Fruit fly (Drosophila melanogaster) whole organism: ENCODE data around the gene RhoL.

Experiments used
- CG8478 ChIP-seq: fragments of >200 bp; optimal IDR thresholded peaks from 2 replicates; lab custom pipeline; 2018; ENCODE audit warnings: inconsistent platforms
- Dll ChIP-seq: fragments of >200 bp; optimal IDR thresholded peaks from 2 replicates; lab custom pipeline; 2017
- EcR ChIP-seq, 2 experiments: fragments of >200 bp; optimal IDR thresholded peaks; 2 replicates each; lab custom pipeline; 2017; ENCODE audit warnings: missing biosample characterization in 2 of 2, missing genetic modification characterization in 2 of 2, missing genetic modification reagents in 2 of 2
- pan ChIP-seq: fragments of >200 bp; optimal IDR thresholded peaks from 2 replicates; lab custom pipeline; 2017
- psq ChIP-seq: fragments of >200 bp; optimal IDR thresholded peaks from 2 replicates; lab custom pipeline; 2017
- usp ChIP-seq: fragments of >200 bp; optimal IDR thresholded peaks from 2 replicates; lab custom pipeline; 2017; ENCODE audit warnings: missing biosample characterization, missing genetic modification characterization, mixed read lengths

Gene RhoL

dm6 chr3R:9532437-9533180 lies 30.2 kb upstream of the RhoL start, which contains the start of gene by:
Gene by, minus strand, starts transcription at chr3R:9533011.
- TF ChIP-seq psq (lab: Kevin White, UChicago) = no peak
- TF ChIP-seq pan = no peak
- TF ChIP-seq CG8478 (lab: Kevin White, UChicago) = no peak
- no peak for TF ChIP-seq usp (GFP tag; lab: Kevin White, UChicago)
- TF ChIP-seq Dll (lab: Kevin White, UChicago) = peak; percentile 73
- TF ChIP-seq EcR (GFP tag; optimal IDR thresholded peaks at IDR 0.05; lab: Kevin White, UChicago) = no peak

dm6 chr3R:9529913-9530312 lies 27.5 kb upstream of the RhoL start:
- TF ChIP-seq EcR (GFP tag; optimal IDR thresholded peaks at IDR 0.05; lab: Kevin White, UChicago) (no peak), Dll (lab: Kevin White, UChicago) (no peak), psq (lab: Kevin White, UChicago) (no peak), usp (GFP tag; lab: Kevin White, UChicago) (no peak), pan (no peak), CG8478 (lab: Kevin White, UChicago) (no peak)

dm6 chr3R:9529387-9529897 lies 27.1 kb upstream of the RhoL start:
- TF ChIP-seq CG8478 (lab: Kevin White, UChicago) (no peak), usp (GFP tag; lab: Kevin White, UChicago) (no peak), pan (no peak), Dll (lab: Kevin White, UChicago) (no peak), EcR (GFP tag; optimal IDR thresholded peaks at IDR 0.05; lab: Kevin White, UChicago) (no peak), psq (lab: Kevin White, UChicago) (no peak)

dm6 chr3R:9527907-9528842 lies 25.8 kb upstream of the RhoL start:
- TF ChIP-seq usp (GFP tag; lab: Kevin White, UChicago) = no peak
- TF ChIP-seq Dll (lab: Kevin White, UChicago) = no peak
- TF ChIP-seq psq (lab: Kevin White, UChicago) = no peak
- TF ChIP-seq EcR (GFP tag; optimal IDR thresholded peaks at IDR 0.05; lab: Kevin White, UChicago) = no peak
- no peak for TF ChIP-seq CG8478 (lab: Kevin White, UChicago)
- no peak for TF ChIP-seq pan

- no peak for TF ChIP-seq Dll (lab: Kevin White, UChicago)
- TF ChIP-seq psq (lab: Kevin White, UChicago) = no peak
- TF ChIP-seq usp (GFP tag; lab: Kevin White, UChicago) = no peak
- no peak for TF ChIP-seq EcR (GFP tag; optimal IDR thresholded peaks at IDR 0.05; lab: Kevin White, UChicago)
- TF ChIP-seq CG8478 (lab: Kevin White, UChicago) = no peak
- TF ChIP-seq pan = no peak
Observed at dm6 chr3R:9516400-9516852, 14.0 kb upstream of the RhoL start.

dm6 chr3R:9515860-9516344 lies 13.5 kb upstream of the RhoL start, which contains the start of the genes mRpL47, CG8176 and Kdm3:
Gene mRpL47, minus strand, starts transcription at chr3R:9515908.
Gene CG8176, plus strand, starts transcription at chr3R:9516007.
Gene Kdm3, plus strand, starts transcription at chr3R:9516007.
- TF ChIP-seq Dll (lab: Kevin White, UChicago) (no peak), EcR (GFP tag; optimal IDR thresholded peaks at IDR 0.05; lab: Kevin White, UChicago) (no peak), pan (no peak), CG8478 (lab: Kevin White, UChicago) (no peak), usp (GFP tag; lab: Kevin White, UChicago) (no peak), psq (lab: Kevin White, UChicago) (no peak)

- no peak for TF ChIP-seq pan
- TF ChIP-seq EcR (GFP tag; optimal IDR thresholded peaks at IDR 0.05; lab: Kevin White, UChicago) = no peak
- no peak for TF ChIP-seq usp (GFP tag; lab: Kevin White, UChicago)
- no peak for TF ChIP-seq Dll (lab: Kevin White, UChicago)
- TF ChIP-seq psq (lab: Kevin White, UChicago) = no peak
- no peak for TF ChIP-seq CG8478 (lab: Kevin White, UChicago)
Observed at dm6 chr3R:9513052-9513420, 10.7 kb upstream of the RhoL start, which contains the start of the genes Ras85D and Rlb1. Gene Ras85D, minus strand, starts transcription at chr3R:9513067. Gene Rlb1, plus strand, starts transcription at chr3R:9513327.

dm6 chr3R:9512193-9513051 lies 10.0 kb upstream of the RhoL start:
- TF ChIP-seq Dll (lab: Kevin White, UChicago) (peak; percentile 61), CG8478 (lab: Kevin White, UChicago) (no peak), EcR (GFP tag; optimal IDR thresholded peaks at IDR 0.05; lab: Kevin White, UChicago) (peak in 1 of 2 experiments; percentile 12), psq (lab: Kevin White, UChicago) (no peak), pan (no peak), usp (GFP tag; lab: Kevin White, UChicago) (no peak)

dm6 chr3R:9510070-9510518 lies 7.7 kb upstream of the RhoL start, which contains the start of gene rump:
Gene rump, minus strand, starts transcription at chr3R:9510324.
- TF ChIP-seq CG8478 (lab: Kevin White, UChicago) = no peak
- no peak for TF ChIP-seq pan
- no peak for TF ChIP-seq Dll (lab: Kevin White, UChicago)
- no peak for TF ChIP-seq EcR (GFP tag; optimal IDR thresholded peaks at IDR 0.05; lab: Kevin White, UChicago)
- no peak for TF ChIP-seq usp (GFP tag; lab: Kevin White, UChicago)
- TF ChIP-seq psq (lab: Kevin White, UChicago) = no peak
